Worm (Caenorhabditis elegans): ENCODE data around the gene acl-4.

Gene acl-4

DNA sequence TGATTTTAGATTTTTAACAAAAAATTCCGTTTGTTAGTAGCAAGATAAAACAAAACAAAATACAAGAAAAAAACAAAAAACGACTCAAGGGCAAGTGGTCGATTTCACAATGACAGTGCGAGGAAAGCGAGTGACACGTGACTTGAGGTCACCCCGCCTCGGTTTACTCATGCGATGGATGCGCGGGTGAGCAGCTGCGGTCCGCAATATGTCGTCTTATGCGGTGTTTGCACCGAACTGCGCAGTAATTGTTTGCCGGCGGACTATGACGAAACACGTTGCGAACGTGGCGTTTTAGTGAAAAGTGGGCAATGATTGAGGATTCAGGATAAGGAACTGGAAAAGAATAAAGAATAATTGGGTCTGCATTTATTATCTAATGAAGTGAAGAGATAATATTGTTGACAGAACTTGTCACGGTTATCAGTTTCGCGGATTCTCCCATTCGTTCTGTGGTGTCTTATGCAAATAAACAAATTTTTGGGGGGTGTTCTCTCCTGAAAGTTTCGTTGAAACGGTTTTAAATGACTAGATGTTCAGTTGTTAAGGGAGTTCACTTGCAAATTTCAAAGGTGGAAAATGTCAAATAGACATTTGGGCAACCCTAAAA is 1.3 kb upstream of the acl-4 start (continued):
- peak; percentile 87 for TF ChIP-seq nhr-129 (tag; optimal IDR thresholded peaks at IDR 0.05)
- TF ChIP-seq ceh-82 (tag; optimal IDR thresholded peaks at IDR 0.05) = no peak
- no peak for TF ChIP-seq egl-27 (tag; optimal IDR thresholded peaks at IDR 0.05)
- no peak for TF ChIP-seq elt-1 (tag; optimal IDR thresholded peaks at IDR 0.05)

DNA sequence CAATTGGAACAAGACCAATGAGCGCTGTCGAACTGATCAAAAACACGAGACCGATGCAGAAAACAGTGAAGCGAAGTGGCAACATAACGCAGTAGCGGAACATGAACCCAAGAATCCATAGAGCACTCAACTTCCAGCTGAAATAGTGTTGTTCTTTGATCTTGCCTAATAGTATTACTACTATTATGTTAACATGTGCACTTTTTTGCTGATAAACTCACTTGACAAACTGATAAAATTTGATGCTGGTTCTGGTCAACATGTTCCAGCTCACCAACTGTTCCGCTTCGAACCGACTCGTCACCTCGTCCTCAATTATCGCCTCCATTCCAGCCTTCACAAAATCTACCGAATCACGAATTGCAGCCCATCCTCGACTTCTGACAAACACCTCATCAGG is 1.9 kb downstream of the acl-4 start:
- TF ChIP-seq fos-1 (tag; optimal IDR thresholded peaks at IDR 0.05) (peak; percentile 20), sma-9 (GFP tag; optimal IDR thresholded peaks at IDR 0.05) (peak; percentile 35), sma-9 (tag; optimal IDR thresholded peaks at IDR 0.05) (no peak), ztf-1 (GFP tag; conservative IDR thresholded peaks at IDR 0.05) (no peak), R02D3.7 (tag; optimal IDR thresholded peaks at IDR 0.05) (no peak)

DNA sequence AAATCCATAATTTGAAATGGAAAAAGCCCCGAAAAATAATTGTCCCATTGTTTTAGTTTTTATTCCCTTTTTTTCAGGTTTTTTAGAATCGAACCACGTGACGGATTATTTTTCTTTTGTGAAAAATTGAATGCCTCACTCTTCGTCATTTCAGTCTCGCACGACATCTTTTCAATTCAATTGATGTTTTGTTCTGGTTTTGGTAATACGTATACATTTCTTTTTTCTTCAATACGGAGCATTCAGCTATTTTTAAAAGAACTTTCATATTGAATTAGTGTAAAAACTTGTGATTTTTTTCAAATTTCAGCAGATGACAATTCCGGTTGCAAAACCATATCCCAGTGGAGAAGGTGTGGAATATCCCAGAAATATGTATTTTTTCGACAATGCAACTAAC is 5.5 kb downstream of the acl-4 start, which contains the start of gene F49H12.7:
Gene F49H12.7, plus strand, starts transcription at position 301 of the 400 bp plus-strand sequence.
- no peak for TF ChIP-seq mdl-1 (tag; optimal IDR thresholded peaks at IDR 0.05)
- TF ChIP-seq nhr-25 (tag; optimal IDR thresholded peaks at IDR 0.05) = no peak
- TF ChIP-seq sem-4 (tag; optimal IDR thresholded peaks at IDR 0.05) = no peak
- no peak for TF ChIP-seq nhr-12 (tag; optimal IDR thresholded peaks at IDR 0.05)
- no peak for TF ChIP-seq gmeb-1 (tag; optimal IDR thresholded peaks at IDR 0.05)
- no peak for TF ChIP-seq ceh-16 (tag; optimal IDR thresholded peaks at IDR 0.05)
- no peak for TF ChIP-seq ztf-1 (GFP tag; conservative IDR thresholded peaks at IDR 0.05)

DNA sequence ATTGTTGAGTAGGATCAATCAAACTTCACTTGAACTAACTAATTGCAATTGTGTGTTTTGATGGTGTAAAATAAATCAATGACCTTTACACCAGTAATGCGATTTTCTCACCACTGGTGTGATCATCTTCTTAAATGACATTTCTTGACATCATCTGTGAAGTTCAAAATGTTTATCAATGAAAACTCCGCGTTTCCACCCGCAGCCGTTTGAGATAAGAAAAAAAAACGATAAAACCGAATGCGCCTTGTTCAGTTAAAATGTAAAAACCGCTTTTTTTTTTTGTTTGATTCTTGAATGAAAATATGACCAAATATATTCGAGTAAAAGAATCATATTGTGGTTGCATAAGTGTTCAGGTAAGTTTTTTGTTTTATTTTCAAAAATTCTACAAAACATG is 18.6 kb downstream of the acl-4 start, which contains the start of gene Y102A11A.1:
Gene Y102A11A.1, plus strand, starts transcription at position 223 of the 400 bp plus-strand sequence.
- peak; percentile 23 for TF ChIP-seq fos-1 (tag; optimal IDR thresholded peaks at IDR 0.05)
- no peak for TF ChIP-seq egl-27 (tag; optimal IDR thresholded peaks at IDR 0.05)

DNA sequence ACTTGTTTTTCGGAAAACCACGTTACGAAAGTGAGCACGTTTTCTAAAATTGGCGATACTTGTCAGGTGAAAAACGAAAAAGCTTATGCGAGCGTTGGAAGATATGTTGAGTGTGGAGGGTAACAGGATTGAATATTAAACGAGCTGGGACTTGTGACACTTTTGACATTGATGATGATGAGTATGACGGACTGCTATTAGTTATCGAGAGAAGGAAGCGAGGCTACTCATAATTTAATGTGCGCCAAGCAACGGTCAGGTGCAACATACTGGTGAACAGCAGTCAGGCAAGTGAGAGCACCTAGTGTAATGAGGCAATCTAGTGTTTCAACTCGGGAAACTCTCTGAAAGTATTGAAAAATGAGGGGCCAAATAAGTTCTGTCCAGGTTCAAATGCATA is 20.0 kb downstream of the acl-4 start:
- TF ChIP-seq zag-1 (tag; optimal IDR thresholded peaks at IDR 0.05) (no peak), mdl-1 (tag; optimal IDR thresholded peaks at IDR 0.05) (no peak), ztf-4 (tag; optimal IDR thresholded peaks at IDR 0.05) (no peak), aly-2 (tag; optimal IDR thresholded peaks at IDR 0.05) (no peak), nhr-21 (tag; optimal IDR thresholded peaks at IDR 0.05) (no peak), elt-3 (tag; optimal IDR thresholded peaks at IDR 0.05) (no peak), alr-1 (tag; optimal IDR thresholded peaks at IDR 0.05) (no peak), fos-1 (tag; optimal IDR thresholded peaks at IDR 0.05) (no peak), ZK546.5 (tag; optimal IDR thresholded peaks at IDR 0.05) (no peak)

DNA sequence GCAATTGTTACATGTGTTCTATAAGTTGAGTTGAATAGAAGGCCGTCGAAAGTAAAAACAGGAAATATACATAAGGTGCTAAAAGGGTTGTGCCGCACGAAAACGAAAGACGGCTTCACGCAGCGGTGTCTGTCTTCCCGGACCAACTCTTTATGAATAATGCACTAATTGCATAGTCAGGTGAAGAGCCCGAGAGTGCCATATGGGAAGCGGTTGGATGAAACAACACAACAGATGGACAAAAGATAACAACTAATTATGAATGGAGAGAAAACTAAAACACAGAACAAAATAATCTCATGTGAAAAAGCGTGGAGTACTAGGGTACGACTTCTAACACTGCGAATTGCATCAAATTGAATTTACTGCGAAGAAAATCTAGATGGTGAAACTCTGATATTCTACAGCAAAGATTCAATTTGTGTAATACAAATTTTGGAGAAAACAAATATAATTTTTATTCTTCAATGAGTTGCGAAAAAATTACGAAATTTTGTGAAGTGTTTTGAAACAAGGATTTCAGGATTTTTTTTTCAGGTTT is 21.3 kb downstream of the acl-4 start:
- TF ChIP-seq unc-62 (GFP tag; optimal IDR thresholded peaks at IDR 0.05) = no peak
- TF ChIP-seq ama-1 (optimal IDR thresholded peaks at IDR 0.05) = no peak
- TF ChIP-seq lin-39 (tag; optimal IDR thresholded peaks at IDR 0.05) = no peak
- TF ChIP-seq Y55F3AM.14 (GFP tag; optimal IDR thresholded peaks at IDR 0.05) = no peak
- TF ChIP-seq nhr-77 (tag; optimal IDR thresholded peaks at IDR 0.05) = no peak
- TF ChIP-seq zag-1 (tag; optimal IDR thresholded peaks at IDR 0.05) = no peak
- no peak for TF ChIP-seq dmd-4 (tag; optimal IDR thresholded peaks at IDR 0.05)
- TF ChIP-seq sem-4 (tag; optimal IDR thresholded peaks at IDR 0.05) = no peak
- no peak for TF ChIP-seq gmeb-1 (tag; optimal IDR thresholded peaks at IDR 0.05)
- TF ChIP-seq unc-55 (GFP tag; optimal IDR thresholded peaks at IDR 0.05) = no peak
- no peak for TF ChIP-seq alr-1 (tag; optimal IDR thresholded peaks at IDR 0.05)
- TF ChIP-seq snpc-4 (tag; optimal IDR thresholded peaks at IDR 0.05) = no peak
- no peak for TF ChIP-seq nhr-25 (tag; optimal IDR thresholded peaks at IDR 0.05)
- no peak for TF ChIP-seq aly-2 (tag; optimal IDR thresholded peaks at IDR 0.05)
- no peak for TF ChIP-seq ceh-16 (tag; optimal IDR thresholded peaks at IDR 0.05)
